Worm (Caenorhabditis elegans): ENCODE results near the gene nhr-163.

The nhr-163 gene

ce11 chrV:6951306-6951705 is 34.5 kb downstream of the nhr-163 start, which contains the start of gene T07H8.11:
T07H8.11 (minus strand) TSS chrV:6951406.
- TF ChIP-seq hlh-17 (GFP tag; optimal IDR thresholded peaks at IDR 0.05; ENCODE audit: borderline replicate concordance) (no peak), nhr-47 (tag; optimal IDR thresholded peaks at IDR 0.05) (no peak), nhr-84 (tag; optimal IDR thresholded peaks at IDR 0.05) (no peak), snpc-4 (tag; optimal IDR thresholded peaks at IDR 0.05) (no peak), lin-39 (tag; optimal IDR thresholded peaks at IDR 0.05) (no peak), tbx-2 (tag; optimal IDR thresholded peaks at IDR 0.05) (no peak), pqm-1 (tag; optimal IDR thresholded peaks at IDR 0.05) (no peak), ceh-63 (GFP tag; optimal IDR thresholded peaks at IDR 0.05) (no peak), mep-1 (tag; optimal IDR thresholded peaks at IDR 0.05) (no peak), hlh-4 (tag; optimal IDR thresholded peaks at IDR 0.05) (no peak), egl-27 (tag; optimal IDR thresholded peaks at IDR 0.05) (no peak), dpl-1 (GFP tag; optimal IDR thresholded peaks at IDR 0.05) (no peak), egl-13 (tag; optimal IDR thresholded peaks at IDR 0.05) (no peak), pax-3 (tag; optimal IDR thresholded peaks at IDR 0.05) (no peak), rnt-1 (tag; optimal IDR thresholded peaks at IDR 0.05) (no peak), aha-1 (tag; optimal IDR thresholded peaks at IDR 0.05) (no peak), ama-1 (optimal IDR thresholded peaks at IDR 0.05) (no peak), snu-23 (GFP tag; optimal IDR thresholded peaks at IDR 0.05) (no peak)

- TF ChIP-seq zip-4 (GFP tag; optimal IDR thresholded peaks at IDR 0.05) (no peak), xbp-1 (tag; optimal IDR thresholded peaks at IDR 0.05) (no peak), dsc-1 (tag; optimal IDR thresholded peaks at IDR 0.05) (no peak), skn-1 (tag; optimal IDR thresholded peaks at IDR 0.05) (no peak), tbx-2 (tag; optimal IDR thresholded peaks at IDR 0.05) (no peak), fkh-8 (tag; optimal IDR thresholded peaks at IDR 0.05) (no peak), ztf-11 (tag; optimal IDR thresholded peaks at IDR 0.05) (no peak), irx-1 (tag; optimal IDR thresholded peaks at IDR 0.05) (no peak), nhr-19 (GFP tag; conservative IDR thresholded peaks at IDR 0.05) (no peak), nhr-12 (tag; optimal IDR thresholded peaks at IDR 0.05) (no peak), nhr-85 (tag) (no peak), nhr-71 (tag; optimal IDR thresholded peaks at IDR 0.05) (no peak), ama-1 (optimal IDR thresholded peaks at IDR 0.05) (no peak), mdl-1 (tag; optimal IDR thresholded peaks at IDR 0.05) (no peak), grh-1 (GFP tag; IDR thresholded peaks at IDR 0.05) (no peak), nhr-47 (tag; optimal IDR thresholded peaks at IDR 0.05) (no peak)
Measured at ce11 chrV:6949770-6950169, 36.1 kb downstream of the nhr-163 start, which contains the start of gene Y57E12B.11. Y57E12B.11 (minus strand) TSS chrV:6949870.

- TF ChIP-seq unc-62 (GFP tag; optimal IDR thresholded peaks at IDR 0.05), result no peak
- TF ChIP-seq dpl-1 (GFP tag; optimal IDR thresholded peaks at IDR 0.05), result no peak
- TF ChIP-seq pag-3 (tag; optimal IDR thresholded peaks at IDR 0.05; ENCODE audit: borderline replicate concordance, insufficient read depth), result no peak
- no peak for TF ChIP-seq lin-13 (GFP tag; optimal IDR thresholded peaks at IDR 0.05)
- no peak for TF ChIP-seq jun-1 (tag; optimal IDR thresholded peaks at IDR 0.05)
Measured at ce11 chrV:6948225-6948624, 37.6 kb downstream of the nhr-163 start, which contains the start of gene Y57E12B.1. Y57E12B.1 (plus strand) TSS chrV:6948525.

ce11 chrV:6947442-6947841 is 38.4 kb downstream of the nhr-163 start, which contains the start of gene Y57E12B.4:
Y57E12B.4 (minus strand) TSS chrV:6947542.
- TF ChIP-seq xbp-1 (tag; optimal IDR thresholded peaks at IDR 0.05), result no peak
- TF ChIP-seq lsy-2 (tag; optimal IDR thresholded peaks at IDR 0.05), result no peak
- TF ChIP-seq nhr-11 (tag; optimal IDR thresholded peaks at IDR 0.05), result no peak
- no peak for TF ChIP-seq blmp-1 (tag; optimal IDR thresholded peaks at IDR 0.05)
- no peak for TF ChIP-seq unc-62 (GFP tag; optimal IDR thresholded peaks at IDR 0.05)
- no peak for TF ChIP-seq efl-3 (GFP tag; optimal IDR thresholded peaks at IDR 0.05)
- TF ChIP-seq lin-14 (GFP tag; optimal IDR thresholded peaks at IDR 0.05), result no peak
- TF ChIP-seq unc-30 (tag; optimal IDR thresholded peaks at IDR 0.05), result no peak
- TF ChIP-seq lir-3 (tag; optimal IDR thresholded peaks at IDR 0.05; ENCODE audit: poor library complexity), result no peak
- no peak for TF ChIP-seq mep-1 (tag; optimal IDR thresholded peaks at IDR 0.05)
- TF ChIP-seq snpc-4 (tag; optimal IDR thresholded peaks at IDR 0.05), result no peak
- no peak for TF ChIP-seq ceh-82 (tag; optimal IDR thresholded peaks at IDR 0.05)
- TF ChIP-seq swsn-7 (tag; optimal IDR thresholded peaks at IDR 0.05), result no peak
- no peak for TF ChIP-seq sptf-1 (tag; optimal IDR thresholded peaks at IDR 0.05)
- no peak for TF ChIP-seq aha-1 (tag; optimal IDR thresholded peaks at IDR 0.05)
- TF ChIP-seq nhr-84 (tag; optimal IDR thresholded peaks at IDR 0.05), result no peak
- TF ChIP-seq efl-1 (optimal IDR thresholded peaks at IDR 0.05), result no peak
- no peak for TF ChIP-seq efl-1 (GFP tag; optimal IDR thresholded peaks at IDR 0.05 in 1 of 2)
- TF ChIP-seq lin-39 (tag; optimal IDR thresholded peaks at IDR 0.05), result no peak

Data from whole organism, L1 larva.